Worm (Caenorhabditis elegans) whole organism, L3 larva: ENCODE measurements around the gene F58E2.5.
"Not testable (repeated sequence)": the region's sequence is repeated elsewhere in the genome, so short reads cannot be mapped to it uniquely, and the experiment has no call there.

ENCODE experiments used
- aly-2 ChIP-seq: fragments of 150-350 bp; optimal IDR thresholded peaks from 2 replicates; lab custom pipeline; 2014; ENCODE audit warnings: missing biosample characterization, missing genetic modification characterization
- ceh-16 ChIP-seq: sonication (generic microtip); optimal IDR thresholded peaks from 2 replicates; lab custom pipeline; 2017; ENCODE audit warnings: missing biosample characterization, missing genetic modification characterization
- ceh-28 ChIP-seq: fragments of 150-350 bp; optimal IDR thresholded peaks from 2 replicates; lab custom pipeline; 2014; ENCODE audit warnings: missing biosample characterization, missing genetic modification reagents, missing genetic modification characterization
- ceh-82 ChIP-seq: fragments of 150-350 bp; optimal IDR thresholded peaks from 2 replicates; lab custom pipeline; 2014; ENCODE audit warnings: missing biosample characterization, missing genetic modification characterization
- ceh-9 ChIP-seq: sonication (generic microtip); optimal IDR thresholded peaks from 2 replicates; lab custom pipeline; 2018; ENCODE audit warnings: missing biosample characterization, missing genetic modification characterization
- daf-12 ChIP-seq: fragments of 150-350 bp; optimal IDR thresholded peaks from 2 replicates; lab custom pipeline; 2014; ENCODE audit warnings: missing biosample characterization, missing genetic modification reagents, missing genetic modification characterization
- egl-5 ChIP-seq: fragments of 150-350 bp; optimal IDR thresholded peaks from 2 replicates; lab custom pipeline; 2017; ENCODE audit warnings: missing biosample characterization, missing genetic modification reagents, missing genetic modification characterization, inconsistent platforms
- elt-1 ChIP-seq: fragments of 150-350 bp; optimal IDR thresholded peaks from 2 replicates; lab custom pipeline; 2014; ENCODE audit warnings: missing biosample characterization, missing genetic modification characterization
- elt-3 ChIP-seq, 3 experiments: fragments of 150-350 bp in 1 of 3; sonication (generic microtip) in 2 of 3; optimal IDR thresholded peaks; 2 replicates in 2 of 3; 4 replicates in 1 of 3; lab custom pipeline; 2014 to 2017; ENCODE audit warnings: missing biosample characterization in 3 of 3, missing genetic modification characterization in 3 of 3
- fkh-2 ChIP-seq: fragments of 150-350 bp; optimal IDR thresholded peaks from 2 replicates; lab custom pipeline; 2014; ENCODE audit warnings: missing biosample characterization, missing genetic modification reagents, missing genetic modification characterization
- hmg-11 ChIP-seq: sonication (generic microtip); optimal IDR thresholded peaks from 2 replicates; lab custom pipeline; 2016; ENCODE audit warnings: missing genetic modification characterization, missing compliant biosample characterization
- lin-15B ChIP-seq: fragments of 150-350 bp; optimal IDR thresholded peaks from 2 replicates; lab custom pipeline; 2014; ENCODE audit warnings: missing biosample characterization, missing genetic modification characterization
- lsy-12 ChIP-seq: sonication (generic microtip); optimal IDR thresholded peaks from 2 replicates; lab custom pipeline; 2016; ENCODE audit warnings: mild to moderate bottlenecking, missing genetic modification characterization, missing compliant biosample characterization
- mdl-1 ChIP-seq: fragments of 150-350 bp; optimal IDR thresholded peaks from 2 replicates; lab custom pipeline; 2014; ENCODE audit warnings: missing biosample characterization, missing genetic modification characterization
- mml-1 ChIP-seq: fragments of 150-350 bp; sonication (generic microtip); optimal IDR thresholded peaks from 3 replicates; lab custom pipeline; 2014; ENCODE audit warnings: missing biosample characterization, missing genetic modification characterization
- nfya-1 ChIP-seq: sonication (generic microtip); optimal IDR thresholded peaks from 2 replicates; lab custom pipeline; 2017; ENCODE audit warnings: missing genetic modification characterization, mild to moderate bottlenecking, missing compliant biosample characterization, antibody characterized with exemption, moderate library complexity; ENCODE audit not compliant: insufficient read depth
- nhr-12 ChIP-seq: fragments of 150-350 bp; optimal IDR thresholded peaks from 2 replicates; lab custom pipeline; 2014; ENCODE audit warnings: missing biosample characterization, missing genetic modification characterization
- nhr-23 ChIP-seq: fragments of 150-350 bp; optimal IDR thresholded peaks from 2 replicates; lab custom pipeline; 2014; ENCODE audit warnings: missing biosample characterization, missing genetic modification reagents, missing genetic modification characterization
- nhr-237 ChIP-seq: fragments of 150-350 bp; optimal IDR thresholded peaks from 2 replicates; lab custom pipeline; 2014; ENCODE audit warnings: missing biosample characterization, missing genetic modification characterization
- nhr-25 ChIP-seq: sonication (generic microtip); optimal IDR thresholded peaks from 2 replicates; lab custom pipeline; 2017; ENCODE audit warnings: missing biosample characterization, missing genetic modification characterization
- nhr-67 ChIP-seq: fragments of 150-350 bp; optimal IDR thresholded peaks from 2 replicates; lab custom pipeline; 2014; ENCODE audit warnings: missing biosample characterization, missing genetic modification characterization
- nhr-77 ChIP-seq: fragments of 150-350 bp; optimal IDR thresholded peaks from 2 replicates; lab custom pipeline; 2014; ENCODE audit warnings: missing biosample characterization, missing genetic modification characterization
- pha-4 ChIP-seq: fragments of 150-350 bp; optimal IDR thresholded peaks from 2 replicates; lab custom pipeline; 2014; ENCODE audit warnings: missing biosample characterization, missing genetic modification reagents, missing genetic modification characterization
- pqm-1 ChIP-seq: fragments of 150-350 bp; optimal IDR thresholded peaks from 2 replicates; lab custom pipeline; 2017; ENCODE audit warnings: missing biosample characterization, missing genetic modification characterization, inconsistent platforms
- skn-1 ChIP-seq: fragments of 150-350 bp; optimal IDR thresholded peaks from 2 replicates; lab custom pipeline; 2014; ENCODE audit warnings: missing biosample characterization, missing genetic modification characterization
- snpc-4 ChIP-seq: fragments of 150-350 bp; optimal IDR thresholded peaks from 2 replicates; lab custom pipeline; 2014; ENCODE audit warnings: missing biosample characterization, missing genetic modification characterization
- tbx-2 ChIP-seq: sonication (generic microtip); optimal IDR thresholded peaks from 2 replicates; lab custom pipeline; 2016; ENCODE audit warnings: mild to moderate bottlenecking, missing genetic modification characterization, missing compliant biosample characterization
- ztf-11 ChIP-seq: fragments of 150-350 bp; optimal IDR thresholded peaks from 2 replicates; lab custom pipeline; 2014; ENCODE audit warnings: missing biosample characterization, missing genetic modification characterization

Gene F58E2.5

ce11 chrIV:3418741-3419140, 26.0 kb upstream of the F58E2.5 start:
- TF ChIP-seq nhr-25 (tag; lab: Kevin White, UChicago) (no peak), ceh-28 (tag; lab: Kevin White, UChicago) (peak; percentile 39)

- TF ChIP-seq elt-1 (tag; lab: Kevin White, UChicago) (no peak), ceh-28 (tag; lab: Kevin White, UChicago) (no peak)
Measured at ce11 chrIV:3422516-3422915, 22.2 kb upstream of the F58E2.5 start, which contains the start of gene C04C3.6. Gene C04C3.6 (minus strand): TSS chrIV:3422616.

ce11 chrIV:3428434-3428950, 16.2 kb upstream of the F58E2.5 start, which contains the start of the genes C04C3.9 and srz-60:
Gene C04C3.9 (minus strand): TSS chrIV:3428534.
Gene srz-60 (plus strand): TSS chrIV:3428900.
- TF ChIP-seq ceh-82 (tag; lab: Kevin White, UChicago) (no peak), elt-3 (tag; optimal IDR thresholded peaks at IDR 0.05; lab: Kevin White, UChicago) (no peak)
- TF ChIP-seq, all 47 proteins: peak for 0

- TF ChIP-seq mml-1, nhr-25, nhr-77 (tag; lab: Kevin White, UChicago): not testable (repeated sequence)
Measured at ce11 chrIV:3433387-3433786, 11.3 kb upstream of the F58E2.5 start, which contains the start of gene C04C3.7. Gene C04C3.7 (minus strand): TSS chrIV:3433487.

- TF ChIP-seq ceh-28 (tag; lab: Kevin White, UChicago) (no peak), nhr-77 (tag; lab: Kevin White, UChicago) (no peak), ceh-9 (tag; lab: Kevin White, UChicago) (no peak), tbx-2 (no peak), ztf-11 (tag; lab: Kevin White, UChicago) (no peak)
Measured at ce11 chrIV:3436021-3436420, 8.7 kb upstream of the F58E2.5 start, which contains the start of gene srz-32. Gene srz-32 (plus strand): TSS chrIV:3436321.

DNA sequence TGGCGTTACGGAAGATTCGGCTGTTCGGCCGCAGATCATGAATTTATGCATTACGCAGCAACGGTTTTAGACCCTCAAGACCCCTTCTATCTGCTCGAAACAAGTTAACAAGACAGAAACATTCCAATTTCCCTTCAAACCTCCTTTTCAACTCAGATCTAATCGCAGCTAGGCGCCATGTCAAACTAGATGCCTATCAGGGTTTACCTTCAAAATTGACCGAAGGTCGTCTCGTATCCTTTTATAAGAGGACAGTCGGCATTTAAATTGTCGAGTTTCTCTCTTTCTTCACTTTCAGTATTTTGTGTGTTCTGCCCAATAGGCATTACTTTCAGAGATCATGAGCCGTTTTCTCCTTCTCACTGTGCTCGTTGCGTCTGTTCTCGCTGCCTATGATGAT, 6.7 kb upstream of the F58E2.5 start, which contains the start of gene grd-13:
grd-13 (plus strand) TSS at position 291 of the 400 bp plus-strand sequence.
- TF ChIP-seq mdl-1 (tag; lab: Kevin White, UChicago) = no peak
- TF ChIP-seq pqm-1 (tag; lab: Kevin White, UChicago) = no peak
- no peak for TF ChIP-seq nhr-237 (tag; lab: Kevin White, UChicago)
- TF ChIP-seq skn-1 (tag; lab: Kevin White, UChicago) = no peak
- no peak for TF ChIP-seq egl-5 (tag; lab: Kevin White, UChicago)
- TF ChIP-seq nhr-12 (tag; lab: Kevin White, UChicago) = no peak
- TF ChIP-seq aly-2 = no peak
- TF ChIP-seq nhr-25 (tag; lab: Kevin White, UChicago) = peak; percentile 71
- no peak for TF ChIP-seq fkh-2 (tag; lab: Kevin White, UChicago)
- TF ChIP-seq mml-1 (tag; lab: Kevin White, UChicago) = no peak
- TF ChIP-seq hmg-11 = no peak
- no peak for TF ChIP-seq pha-4 (tag; lab: Kevin White, UChicago)
- TF ChIP-seq elt-1 (tag; lab: Kevin White, UChicago) = peak; percentile 89

ce11 chrIV:3439354-3439753, 5.4 kb upstream of the F58E2.5 start, which contains the start of gene grd-3:
Gene grd-3 (plus strand): TSS chrIV:3439655.
- TF ChIP-seq elt-1 (tag; lab: Kevin White, UChicago) = peak; percentile 88
- TF ChIP-seq ceh-16 (tag; lab: Kevin White, UChicago) = no peak
- no peak for TF ChIP-seq lsy-12 (tag; lab: Kevin White, UChicago)
- TF ChIP-seq snpc-4 (tag; lab: Kevin White, UChicago) = no peak
- TF ChIP-seq lin-15B = no peak
- TF ChIP-seq daf-12 (tag; lab: Kevin White, UChicago) = no peak
- TF ChIP-seq tbx-2 = no peak
- no peak for TF ChIP-seq fkh-2 (tag; lab: Kevin White, UChicago)
- peak; percentile 78 for TF ChIP-seq nhr-25 (tag; lab: Kevin White, UChicago)
- TF ChIP-seq nhr-67 (tag; lab: Kevin White, UChicago) = no peak
- no peak for TF ChIP-seq hmg-11
- no peak for TF ChIP-seq skn-1 (tag; lab: Kevin White, UChicago)
- TF ChIP-seq nfya-1 (tag; lab: Kevin White, UChicago) = no peak
- TF ChIP-seq mml-1 (tag; lab: Kevin White, UChicago) = no peak
- peak; percentile 50 for TF ChIP-seq nhr-23 (tag; lab: Kevin White, UChicago)
